Worm (Caenorhabditis elegans) whole organism, L4 larva: Measurements from ENCODE around the gene R05A10.3.

Experiments used
- F26F4.8 ChIP-seq: fragments of 200-800 bp; sonication (Bioruptor generic); conservative IDR thresholded peaks from 2 replicates; pipeline ENCODE4 v1.3.6; 2022; ENCODE audit warnings: missing genetic modification characterization, missing compliant biosample characterization
- F37D6.2 ChIP-seq: sonication (generic microtip); optimal IDR thresholded peaks from 2 replicates; lab custom pipeline; 2016; ENCODE audit warnings: mild to moderate bottlenecking, missing genetic modification characterization, missing compliant biosample characterization
- ZK337.2 ChIP-seq: fragments of 200-800 bp; sonication (Bioruptor generic); IDR thresholded peaks from 2 replicates; pipeline ENCODE4 v1.3.6; 2022; ENCODE audit warnings: missing genetic modification reagents, missing genetic modification characterization, missing compliant biosample characterization
- ZK546.5 ChIP-seq, 2 experiments: sonication (generic microtip); optimal IDR thresholded peaks; 2 replicates each; lab custom pipeline; 2017; ENCODE audit warnings: missing biosample characterization in 2 of 2, missing genetic modification characterization in 2 of 2
- aha-1 ChIP-seq: fragments of 150-350 bp; peaks from one replicate; lab custom pipeline; 2014; ENCODE audit warnings: missing biosample characterization, missing genetic modification characterization
- attf-4 ChIP-seq: sonication (generic microtip); optimal IDR thresholded peaks from 3 replicates; lab custom pipeline; 2017; ENCODE audit warnings: missing biosample characterization, missing genetic modification characterization
- ceh-44 ChIP-seq: fragments of 200-800 bp; sonication (Bioruptor generic); IDR thresholded peaks from 2 replicates; pipeline ENCODE4 v1.3.6; 2022; ENCODE audit warnings: missing genetic modification reagents, missing genetic modification characterization, missing compliant biosample characterization
- cey-2 ChIP-seq: sonication (generic microtip); optimal IDR thresholded peaks from 3 replicates; lab custom pipeline; 2017; ENCODE audit warnings: missing genetic modification characterization, mild to moderate bottlenecking, missing compliant biosample characterization, antibody characterized with exemption, borderline replicate concordance; ENCODE audit not compliant: insufficient read depth
- daf-12 ChIP-seq: fragments of 150-350 bp; optimal IDR thresholded peaks from 2 replicates; lab custom pipeline; 2014; ENCODE audit warnings: missing biosample characterization, missing genetic modification reagents, missing genetic modification characterization
- daf-16 ChIP-seq, 3 experiments: sonication (generic microtip); optimal IDR thresholded peaks; 2 replicates each; lab custom pipeline; 2016 to 2017; ENCODE audit warnings: missing genetic modification characterization in 3 of 3, missing genetic modification reagents in 3 of 3, mild to moderate bottlenecking in 2 of 3, missing compliant biosample characterization in 2 of 3, missing biosample characterization in 1 of 3, moderate library complexity in 1 of 3
- dmd-8 ChIP-seq: fragments of 200-800 bp; sonication (Bioruptor generic); IDR thresholded peaks from 2 replicates; pipeline ENCODE4 v1.3.6; 2022; ENCODE audit warnings: missing genetic modification characterization, missing compliant biosample characterization
- egl-27 ChIP-seq: sonication (generic microtip); optimal IDR thresholded peaks from 3 replicates; lab custom pipeline; 2017; ENCODE audit warnings: missing biosample characterization, missing genetic modification reagents, missing genetic modification characterization
- fkh-10 ChIP-seq: fragments of 150-350 bp; optimal IDR thresholded peaks from 2 replicates; lab custom pipeline; 2014; ENCODE audit warnings: missing biosample characterization, missing genetic modification reagents, missing genetic modification characterization
- hif-1 ChIP-seq, 2 experiments: sonication (generic microtip); optimal IDR thresholded peaks; 2 replicates each; lab custom pipeline; 2016 to 2017; ENCODE audit warnings: missing compliant biosample characterization in 2 of 2, missing genetic modification characterization in 2 of 2, missing genetic modification reagents in 2 of 2, missing genotype in 2 of 2, mild to moderate bottlenecking in 1 of 2
- hlh-11 ChIP-seq: fragments of 200-800 bp; sonication (Bioruptor generic); optimal IDR thresholded peaks from 2 replicates; lab custom pipeline; 2018; ENCODE audit warnings: mild to moderate bottlenecking, missing genetic modification characterization, missing compliant biosample characterization
- lin-29 ChIP-seq: fragments of 200-800 bp; sonication (Bioruptor generic); IDR thresholded peaks from 2 replicates; pipeline ENCODE4 v1.3.6; 2022; ENCODE audit warnings: missing genetic modification reagents, missing genetic modification characterization, missing compliant biosample characterization
- madf-5 ChIP-seq, 2 experiments: fragments of 200-800 bp; sonication (Bioruptor generic); IDR thresholded peaks; 2 replicates each; pipeline ENCODE4 v1.3.6; 2022; ENCODE audit warnings: missing compliant biosample characterization in 2 of 2, missing genetic modification characterization in 2 of 2
- mdt-29 ChIP-seq: fragments of 200-800 bp; sonication (Bioruptor generic); IDR thresholded peaks from 2 replicates; pipeline ENCODE4 v1.3.6; 2022; ENCODE audit warnings: missing genetic modification reagents, missing genetic modification characterization, missing compliant biosample characterization
- mep-1 ChIP-seq: fragments of 150-350 bp; sonication (generic microtip); optimal IDR thresholded peaks from 3 replicates; lab custom pipeline; 2014; ENCODE audit warnings: missing biosample characterization, missing genetic modification characterization
- nhr-111 ChIP-seq: fragments of 200-800 bp; sonication (Bioruptor generic); optimal IDR thresholded peaks from 2 replicates; lab custom pipeline; 2018; ENCODE audit warnings: mild to moderate bottlenecking, missing genetic modification characterization, missing compliant biosample characterization
- nhr-237 ChIP-seq: sonication (generic microtip); optimal IDR thresholded peaks from 2 replicates; lab custom pipeline; 2017; ENCODE audit warnings: missing biosample characterization, missing genetic modification characterization
- nhr-28 ChIP-seq: fragments of 150-350 bp; optimal IDR thresholded peaks from 2 replicates; lab custom pipeline; 2014; ENCODE audit warnings: missing biosample characterization, missing genetic modification characterization
- nhr-41 ChIP-seq: fragments of 200-800 bp; sonication (Bioruptor generic); IDR thresholded peaks from 2 replicates; pipeline ENCODE4 v1.3.6; 2022; ENCODE audit warnings: missing genetic modification reagents, missing genetic modification characterization, missing compliant biosample characterization
- nhr-76 ChIP-seq: fragments of 150-350 bp; optimal IDR thresholded peaks from 2 replicates; lab custom pipeline; 2014; ENCODE audit warnings: missing biosample characterization, missing genetic modification characterization
- nhr-77 ChIP-seq: fragments of 150-350 bp; optimal IDR thresholded peaks from 2 replicates; lab custom pipeline; 2014; ENCODE audit warnings: missing biosample characterization, missing genetic modification characterization
- pqm-1 ChIP-seq: sonication (generic microtip); optimal IDR thresholded peaks from 2 replicates; lab custom pipeline; 2017; ENCODE audit warnings: missing biosample characterization, missing genetic modification characterization
- sdz-12 ChIP-seq: fragments of 200-800 bp; sonication (Bioruptor generic); optimal IDR thresholded peaks from 2 replicates; lab custom pipeline; 2018; ENCODE audit warnings: mild to moderate bottlenecking, missing genetic modification characterization, missing compliant biosample characterization
- tra-1 ChIP-seq: fragments of 200-800 bp; sonication (Bioruptor generic); IDR thresholded peaks from 2 replicates; pipeline ENCODE4 v1.3.6; 2022; ENCODE audit warnings: missing genetic modification reagents, missing genetic modification characterization, missing compliant biosample characterization
- unc-39 ChIP-seq: sonication (generic microtip); optimal IDR thresholded peaks from 2 replicates; lab custom pipeline; 2017; ENCODE audit warnings: missing biosample characterization, missing genetic modification characterization
- unc-62 ChIP-seq, 3 experiments: fragments of 150-350 bp in 1 of 3; sonication (generic microtip); optimal IDR thresholded peaks in 2 of 3; peaks in 1 of 3; 1 replicate in 1 of 3; 2 replicates in 2 of 3; lab custom pipeline; 2014 to 2017; ENCODE audit warnings: missing biosample characterization in 3 of 3, missing genetic modification characterization in 3 of 3, missing genetic modification reagents in 3 of 3, missing genotype in 1 of 3
- vab-7 ChIP-seq: fragments of 200-800 bp; sonication (Bioruptor generic); IDR thresholded peaks from 2 replicates; pipeline ENCODE4 v1.3.6; 2022; ENCODE audit warnings: missing genetic modification reagents, missing genetic modification characterization, missing compliant biosample characterization
- zfp-3 ChIP-seq: fragments of 200-800 bp; sonication (Bioruptor generic); conservative IDR thresholded peaks from 2 replicates; pipeline ENCODE4 v1.3.6; 2022; ENCODE audit warnings: missing genetic modification reagents, missing genetic modification characterization, missing compliant biosample characterization
- ztf-11 ChIP-seq: fragments of 150-350 bp; optimal IDR thresholded peaks from 2 replicates; lab custom pipeline; 2014; ENCODE audit warnings: missing biosample characterization, missing genetic modification characterization
- ztf-7 ChIP-seq: fragments of 150-350 bp; optimal IDR thresholded peaks from 2 replicates; lab custom pipeline; 2014; ENCODE audit warnings: missing biosample characterization, missing genetic modification characterization

R05A10.3 gene

ce11 chrIV:14182077-14182476, 5.8 kb upstream of the R05A10.3 start, which contains the start of gene R05A10.1:
Gene R05A10.1, plus strand, starts transcription at chrIV:14182377.
- TF ChIP-seq nhr-111 (GFP tag; lab: Kevin White, UChicago) (no peak), ceh-44 (GFP tag; lab: Robert Waterston, UW) (no peak), vab-7 (GFP tag; lab: Robert Waterston, UW) (no peak), unc-62 (GFP tag; optimal IDR thresholded peaks at IDR 0.05 in 1 of 2; lab: Kevin White, UChicago) (peak in 1 of 2 experiments; percentile 70), unc-62 (tag; optimal IDR thresholded peaks at IDR 0.05; lab: Kevin White, UChicago) (no peak), ZK337.2 (GFP tag; lab: Robert Waterston, UW) (no peak), nhr-237 (tag; lab: Kevin White, UChicago) (no peak), unc-39 (no peak)

- TF ChIP-seq unc-62 (GFP tag; optimal IDR thresholded peaks at IDR 0.05 in 1 of 2; lab: Kevin White, UChicago), result peak in 1 of 2 experiments; percentile 61
- no peak for TF ChIP-seq unc-62 (tag; optimal IDR thresholded peaks at IDR 0.05; lab: Kevin White, UChicago)
- TF ChIP-seq fkh-10 (GFP tag; lab: Kevin White, UChicago), result no peak
- TF ChIP-seq aha-1 (tag; lab: Kevin White, UChicago), result peak; percentile 61
- TF ChIP-seq mdt-29 (GFP tag; lab: Robert Waterston, UW), result no peak
Measured at ce11 chrIV:14177058-14177457, 785 bp upstream of the R05A10.3 start, which contains the start of gene R05A10.2. Gene R05A10.2, plus strand, starts transcription at chrIV:14177271.

ce11 chrIV:14172181-14172580, 4.1 kb downstream of the R05A10.3 start, which contains the start of gene R05A10.4:
Gene R05A10.4, plus strand, starts transcription at chrIV:14172481.
- TF ChIP-seq F26F4.8 (GFP tag; lab: Robert Waterston, UW) (no peak), daf-12 (tag; lab: Kevin White, UChicago) (no peak), nhr-77 (tag; lab: Kevin White, UChicago) (no peak), nhr-41 (GFP tag; lab: Robert Waterston, UW) (no peak), daf-16 (GFP tag; optimal IDR thresholded peaks at IDR 0.05; lab: Kevin White, UChicago) (no peak), daf-16 (tag; optimal IDR thresholded peaks at IDR 0.05; lab: Kevin White, UChicago) (no peak), dmd-8 (no peak), egl-27 (tag; lab: Kevin White, UChicago) (no peak), nhr-76 (tag; lab: Kevin White, UChicago) (no peak), hif-1 (tag; optimal IDR thresholded peaks at IDR 0.05; lab: Kevin White, UChicago) (no peak), ztf-7 (tag; lab: Kevin White, UChicago) (no peak), zfp-3 (GFP tag; lab: Robert Waterston, UW) (no peak), ztf-11 (no peak), attf-4 (tag; lab: Kevin White, UChicago) (no peak), madf-5 (GFP tag; IDR thresholded peaks at IDR 0.05; lab: Robert Waterston, UW) (no peak), ZK546.5 (tag; optimal IDR thresholded peaks at IDR 0.05; lab: Kevin White, UChicago) (no peak), unc-62 (GFP tag; optimal IDR thresholded peaks at IDR 0.05 in 1 of 2; lab: Kevin White, UChicago) (no peak), unc-62 (tag; optimal IDR thresholded peaks at IDR 0.05; lab: Kevin White, UChicago) (no peak), vab-7 (GFP tag; lab: Robert Waterston, UW) (no peak), lin-29 (GFP tag; lab: Robert Waterston, UW) (no peak), cey-2 (tag; lab: Kevin White, UChicago) (no peak)

ce11 chrIV:14165476-14165875, 10.8 kb downstream of the R05A10.3 start, which contains the start of gene R05A10.6:
Gene R05A10.6, plus strand, starts transcription at chrIV:14165776.
- TF ChIP-seq tra-1 (GFP tag; lab: Robert Waterston, UW), result no peak
- no peak for TF ChIP-seq nhr-237 (tag; lab: Kevin White, UChicago)
- TF ChIP-seq nhr-41 (GFP tag; lab: Robert Waterston, UW), result no peak
- no peak for TF ChIP-seq pqm-1 (tag; lab: Kevin White, UChicago)
- TF ChIP-seq nhr-28 (tag; lab: Kevin White, UChicago), result no peak
- TF ChIP-seq, all 104 proteins: peak for 0

ce11 chrIV:14164109-14164508, 12.2 kb downstream of the R05A10.3 start:
- TF ChIP-seq unc-62 (GFP tag; optimal IDR thresholded peaks at IDR 0.05 in 1 of 2; lab: Kevin White, UChicago), result peak in 1 of 2 experiments; percentile 88
- no peak for TF ChIP-seq unc-62 (tag; optimal IDR thresholded peaks at IDR 0.05; lab: Kevin White, UChicago)
- TF ChIP-seq hlh-11 (tag; lab: Kevin White, UChicago), result no peak
- TF ChIP-seq mep-1 (tag; lab: Kevin White, UChicago), result no peak
- TF ChIP-seq aha-1 (tag; lab: Kevin White, UChicago), result peak; percentile 52
- TF ChIP-seq F37D6.2 (tag; lab: Kevin White, UChicago), result no peak
- TF ChIP-seq sdz-12 (GFP tag; lab: Kevin White, UChicago), result no peak
